Fruit fly (Drosophila melanogaster) whole organism, adult: ENCODE results near the gene CG14535.

Experiments
- CG11617 ChIP-seq: fragments of 200-800 bp; sonication (Bioruptor generic); optimal IDR thresholded peaks from 2 replicates; lab custom pipeline; 2017; ENCODE audit warnings: mild to moderate bottlenecking, missing biosample characterization, missing genetic modification reagents, missing genetic modification characterization
- CG14711 ChIP-seq: fragments of 200-800 bp; sonication (Bioruptor generic); optimal IDR thresholded peaks from 2 replicates; lab custom pipeline; 2018; ENCODE audit warnings: missing biosample characterization, mild to moderate bottlenecking, missing genetic modification characterization, moderate library complexity
- CG7101 ChIP-seq: fragments of 200-800 bp; sonication (Bioruptor generic); optimal IDR thresholded peaks from 2 replicates; lab custom pipeline; 2018; ENCODE audit warnings: missing biosample characterization, mild to moderate bottlenecking, missing genetic modification characterization, moderate library complexity
- Clk ChIP-seq: fragments of 200-800 bp; sonication (Bioruptor generic); optimal IDR thresholded peaks from 2 replicates; lab custom pipeline; 2017; ENCODE audit warnings: missing biosample characterization, missing genetic modification characterization
- Mnt ChIP-seq: fragments of 200-800 bp; sonication (Bioruptor generic); optimal IDR thresholded peaks from 2 replicates; lab custom pipeline; 2016; ENCODE audit warnings: missing biosample characterization, mild to moderate bottlenecking, missing genetic modification characterization
- cic ChIP-seq: fragments of 200-800 bp; sonication (Bioruptor generic); optimal IDR thresholded peaks from 2 replicates; lab custom pipeline; 2017; ENCODE audit warnings: missing biosample characterization, mild to moderate bottlenecking, missing genetic modification characterization, moderate library complexity
- kay ChIP-seq: fragments of 200-800 bp; sonication (Bioruptor generic); peaks from one replicate; lab custom pipeline; 2016; ENCODE audit warnings: missing biosample characterization, missing genetic modification characterization, borderline replicate concordance
- tj ChIP-seq: fragments of 200-800 bp; sonication (Bioruptor generic); optimal IDR thresholded peaks from 3 replicates; lab custom pipeline; 2017; ENCODE audit warnings: missing biosample characterization, mild to moderate bottlenecking, missing genetic modification characterization, moderate library complexity
- toe ChIP-seq: fragments of 200-800 bp; sonication (Bioruptor generic); optimal IDR thresholded peaks from 2 replicates; lab custom pipeline; 2016; ENCODE audit warnings: missing biosample characterization, missing genetic modification characterization

dm6 chr2L:7897245-7897644 is 42.0 kb upstream of the CG14535 start:
- TF ChIP-seq kay (GFP tag; lab: Kevin White, UChicago) (no peak), Clk (GFP tag; lab: Kevin White, UChicago) (no peak), cic (GFP tag; lab: Kevin White, UChicago) (no peak), CG7101 (tag; lab: Kevin White, UChicago) (no peak), toe (GFP tag; lab: Kevin White, UChicago) (no peak), Mnt (GFP tag; lab: Kevin White, UChicago) (no peak), CG14711 (tag; lab: Kevin White, UChicago) (no peak), tj (GFP tag; lab: Kevin White, UChicago) (no peak), CG11617 (GFP tag; lab: Kevin White, UChicago) (no peak)
